Fruit fly (Drosophila melanogaster) ovary, adult (tissue): ENCODE data around the gene CG10877.
A peak's percentile ranks its signal among the peaks of the same experiment; 100 is the strongest.

Experiments used
- CG17801 ChIP-seq: fragments of 200-800 bp; optimal IDR thresholded peaks from 2 replicates; lab custom pipeline; 2019; ENCODE audit warnings: missing biosample characterization, mild to moderate bottlenecking, missing genetic modification characterization, moderate library complexity; ENCODE audit not compliant: partially characterized antibody

CG10877 gene

DNA sequence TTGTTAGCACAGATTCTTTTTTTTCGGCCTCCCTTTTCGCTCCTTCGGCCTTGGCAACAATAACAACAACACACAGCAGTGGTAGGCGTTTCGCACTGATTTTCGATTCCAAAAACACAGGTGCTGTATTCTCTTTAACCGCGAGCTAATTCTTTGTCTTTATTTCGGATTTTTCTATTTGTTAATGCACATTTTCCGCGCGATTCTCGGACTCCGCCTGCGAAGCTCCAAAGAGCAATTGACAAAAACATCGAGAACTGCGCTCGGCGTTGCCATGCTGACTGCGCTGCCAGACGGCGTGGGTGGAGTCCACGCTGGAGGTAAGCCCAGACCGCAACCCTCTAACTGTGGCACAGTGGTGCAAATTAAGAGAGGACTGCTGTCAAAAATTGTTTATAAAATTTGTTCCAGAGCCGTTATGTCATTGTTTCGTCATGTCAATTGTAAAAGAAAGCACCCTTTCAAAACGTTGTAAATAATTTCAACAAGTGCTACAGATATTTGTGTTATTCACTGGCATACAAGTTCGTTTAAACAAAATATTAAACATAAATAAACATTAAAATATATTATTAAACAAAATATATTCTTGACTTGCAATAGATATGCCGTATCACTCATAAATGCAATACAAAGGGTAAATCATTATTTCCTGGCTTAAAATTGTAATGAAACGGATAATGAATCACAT is 6.3 kb downstream of the CG10877 start, which contains the start of the genes DPCoAC and CG5180:
DPCoAC (minus strand) TSS at position 253 of the 691 bp plus-strand sequence.
CG5180 (plus strand) TSS at position 516 of the 691 bp plus-strand sequence.
- TF ChIP-seq CG17801 (GFP tag; lab: Kevin White, UChicago): peak; percentile 33

DNA sequence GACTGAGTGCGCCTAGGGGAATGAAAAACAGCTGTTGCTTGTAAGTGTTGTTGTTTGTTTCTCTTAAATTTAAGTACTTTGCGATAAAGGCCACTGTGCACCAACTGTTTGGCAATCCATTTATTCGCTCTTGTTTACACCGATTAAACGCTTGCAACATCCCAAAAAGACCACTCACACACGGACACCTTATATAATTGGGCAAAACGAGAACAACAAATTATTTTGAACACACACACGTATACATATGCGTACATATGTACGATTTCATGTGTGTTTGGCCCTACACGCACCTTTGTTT is 6.8 kb downstream of the CG10877 start:
- TF ChIP-seq CG17801 (GFP tag; lab: Kevin White, UChicago): no peak

DNA sequence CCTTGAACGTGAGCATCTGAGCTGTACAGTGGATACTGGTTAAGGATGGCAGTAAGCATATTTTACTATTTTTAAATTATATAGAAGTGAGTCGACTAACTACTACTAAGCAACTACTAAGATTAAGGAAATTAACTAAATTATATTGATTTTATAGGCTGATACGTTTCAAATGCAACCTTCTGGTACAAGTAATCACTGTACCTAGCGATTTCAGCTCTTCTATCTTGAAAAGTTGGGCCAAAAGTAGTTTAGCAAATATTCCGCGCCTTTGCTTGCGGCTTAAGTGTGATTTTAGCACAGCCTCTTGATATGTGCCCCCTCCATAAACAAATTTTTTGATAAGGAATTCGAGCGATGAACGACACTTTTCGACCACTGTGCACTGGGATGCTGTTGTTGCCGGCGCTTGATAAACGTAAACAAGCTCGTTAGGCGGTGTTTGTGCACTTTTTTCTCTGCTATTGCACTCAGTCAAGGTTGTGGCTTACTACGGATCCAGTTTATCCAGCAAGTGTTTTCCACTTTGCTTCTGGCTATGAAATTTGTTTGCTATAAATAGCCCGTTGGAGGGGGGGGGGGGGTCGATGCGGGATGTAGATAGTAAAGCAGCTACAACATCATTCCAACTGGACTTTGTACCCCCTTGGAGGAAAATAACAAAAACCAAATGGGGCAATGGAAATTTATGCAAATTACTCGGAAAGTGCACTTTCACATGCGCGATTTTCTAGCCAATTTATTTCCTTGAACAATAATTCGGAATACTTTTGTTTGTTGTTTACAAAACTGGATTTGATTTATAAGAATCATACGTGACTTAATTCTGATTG is 7.4 kb downstream of the CG10877 start:
- no peak for TF ChIP-seq CG17801 (GFP tag; lab: Kevin White, UChicago)

DNA sequence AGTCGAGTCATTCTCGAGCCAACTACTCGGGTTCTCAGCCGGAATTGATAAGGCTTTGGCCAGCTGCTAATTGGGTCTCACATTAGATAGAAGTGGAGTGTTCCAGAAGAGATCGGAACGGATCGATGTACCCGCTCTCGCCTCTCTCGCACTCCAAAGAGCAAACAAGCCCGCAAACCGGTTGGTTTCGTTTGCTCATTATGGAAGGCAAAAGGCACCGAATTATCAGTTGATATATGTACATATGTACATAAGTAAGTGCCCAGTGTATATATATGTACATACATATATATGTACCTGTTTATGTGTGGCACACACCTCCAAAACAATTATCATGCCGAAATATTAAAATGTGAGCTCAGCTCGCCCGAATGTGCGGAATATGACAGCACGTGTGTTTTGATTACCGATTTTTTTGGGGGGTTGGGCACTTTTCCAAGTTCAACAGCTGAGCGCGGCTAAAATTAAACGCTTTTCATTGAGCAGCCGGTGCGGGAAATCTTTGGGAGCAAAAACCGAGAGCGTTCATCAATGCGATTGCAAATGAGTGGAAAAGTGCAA is 8.1 kb downstream of the CG10877 start:
- no peak for TF ChIP-seq CG17801 (GFP tag; lab: Kevin White, UChicago)

DNA sequence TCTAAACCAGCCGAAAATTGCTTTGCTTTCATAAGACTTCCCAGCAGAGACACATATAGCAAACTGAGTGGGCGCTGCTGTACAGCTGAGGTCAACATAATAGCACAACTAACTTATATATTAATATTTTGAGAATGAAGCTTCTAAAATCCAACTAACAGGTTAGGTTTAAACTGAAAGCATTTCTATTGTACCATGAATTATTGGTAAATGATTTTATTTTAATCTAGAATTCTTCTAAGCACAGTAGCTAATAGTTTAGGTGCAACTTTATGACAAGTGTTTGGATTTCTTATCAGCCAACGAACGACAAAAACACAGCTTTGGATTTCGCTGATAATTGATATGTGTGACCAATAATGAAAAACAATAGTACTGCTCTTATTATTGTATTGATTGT is 8.8 kb downstream of the CG10877 start:
- TF ChIP-seq CG17801 (GFP tag; lab: Kevin White, UChicago): no peak

DNA sequence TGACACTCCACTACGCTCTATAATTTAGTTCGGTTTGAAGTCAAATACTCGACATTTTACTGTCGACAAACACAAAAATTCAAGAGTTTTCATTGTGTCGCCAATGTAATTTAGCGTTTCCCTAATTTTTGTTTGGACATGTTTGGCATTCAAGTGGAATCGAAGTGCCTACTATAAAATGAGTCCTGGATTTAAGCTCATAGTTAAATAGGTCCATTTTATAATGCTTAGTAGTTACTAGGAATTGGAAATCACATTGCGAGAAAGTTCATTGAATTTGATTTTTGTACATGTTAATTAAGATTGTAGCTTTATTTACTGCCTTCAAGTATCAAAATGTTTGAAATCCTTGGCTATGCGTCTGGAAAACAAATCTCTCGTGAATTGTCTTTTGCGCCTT is 9.6 kb downstream of the CG10877 start, which contains the start of gene att-ORFB:
att-ORFB (minus strand) TSS at position 101 of the 400 bp plus-strand sequence.
- no peak for TF ChIP-seq CG17801 (GFP tag; lab: Kevin White, UChicago)

DNA sequence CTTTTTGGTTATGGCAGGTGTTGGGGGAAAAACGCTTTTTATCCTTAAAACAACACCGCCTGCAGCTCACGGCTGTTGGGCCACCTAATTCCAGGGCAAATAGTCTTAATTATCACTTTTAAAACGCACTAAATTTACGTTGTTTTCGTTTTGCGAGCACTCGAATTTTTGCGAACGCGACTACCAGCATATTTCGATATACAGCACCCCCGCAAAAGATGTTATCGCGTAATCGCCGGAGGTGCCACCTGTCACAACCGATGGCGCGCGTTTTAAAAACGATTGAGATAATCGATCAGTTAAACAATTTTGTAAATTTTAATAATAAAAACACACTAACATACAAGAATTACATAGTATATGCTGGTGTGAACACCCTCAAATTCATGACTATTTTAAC is 11.8 kb downstream of the CG10877 start, which contains the start of gene Stat92E:
Stat92E (minus strand) TSS at position 219 of the 400 bp plus-strand sequence.
- no peak for TF ChIP-seq CG17801 (GFP tag; lab: Kevin White, UChicago)

DNA sequence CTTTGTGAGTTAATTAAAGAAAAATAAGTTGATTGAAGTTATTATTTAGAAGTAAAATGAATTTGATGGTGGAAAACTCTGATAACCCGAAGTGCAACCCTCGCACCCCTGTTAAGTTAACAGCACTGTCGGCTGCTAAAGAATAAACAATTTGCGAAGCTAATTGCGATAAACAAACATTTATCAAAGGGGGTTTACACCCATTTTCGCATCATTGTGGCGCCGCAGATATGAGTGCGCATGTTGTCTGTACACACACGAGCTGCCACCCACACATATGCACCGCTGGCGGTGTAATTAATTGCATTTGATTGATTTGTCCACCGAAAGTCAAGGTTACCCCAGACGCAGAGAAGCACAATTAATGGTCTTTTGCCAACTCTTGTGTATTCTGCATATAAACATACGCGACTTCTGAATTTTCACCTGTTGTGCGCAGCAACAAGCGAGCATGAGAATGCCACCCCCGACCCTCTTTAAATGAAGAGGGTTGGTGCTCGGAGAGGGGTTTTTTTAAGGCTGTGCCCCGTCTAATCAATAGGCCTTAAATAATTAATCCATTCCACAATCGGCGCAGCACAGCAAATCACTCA is 12.3 kb downstream of the CG10877 start:
- no peak for TF ChIP-seq CG17801 (GFP tag; lab: Kevin White, UChicago)

DNA sequence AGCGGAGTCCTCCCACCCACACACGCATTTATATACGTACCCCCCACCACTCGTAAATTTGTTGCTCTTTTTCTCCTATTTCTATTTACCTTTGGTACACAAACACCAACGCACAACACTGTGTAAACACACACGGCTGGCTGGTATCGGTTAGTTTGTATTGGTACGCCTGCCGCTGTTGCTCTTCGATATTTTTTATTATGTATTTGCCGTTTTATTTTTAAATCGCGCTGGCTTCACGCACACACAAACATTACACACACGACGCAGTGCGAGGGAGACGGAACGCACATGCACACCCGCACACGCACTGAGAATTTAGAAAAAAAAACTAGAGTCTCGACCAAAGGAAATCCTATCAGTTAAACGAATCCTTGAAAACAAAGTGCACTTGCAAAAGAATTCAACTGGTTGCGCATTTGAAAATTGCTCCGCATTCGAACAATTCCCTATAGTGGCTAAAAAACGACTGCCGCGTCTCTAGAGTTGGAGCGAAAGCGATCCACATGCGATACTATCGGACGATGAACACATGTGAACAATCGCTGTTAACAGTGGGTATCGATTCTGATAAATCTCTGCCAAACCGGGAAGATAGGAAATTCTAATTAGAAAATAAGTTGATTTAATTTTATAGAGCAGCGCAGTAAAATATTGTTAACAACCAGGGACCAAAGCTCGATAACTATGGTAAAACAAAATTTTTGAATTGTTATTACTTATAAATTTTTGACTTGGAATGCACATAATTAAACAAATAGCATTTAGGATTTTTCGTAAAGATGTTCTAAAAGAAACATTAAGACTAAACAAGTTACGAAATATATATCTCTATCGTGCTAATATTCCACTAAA is 13.0 kb downstream of the CG10877 start:
- peak; percentile 50 for TF ChIP-seq CG17801 (GFP tag; lab: Kevin White, UChicago)

DNA sequence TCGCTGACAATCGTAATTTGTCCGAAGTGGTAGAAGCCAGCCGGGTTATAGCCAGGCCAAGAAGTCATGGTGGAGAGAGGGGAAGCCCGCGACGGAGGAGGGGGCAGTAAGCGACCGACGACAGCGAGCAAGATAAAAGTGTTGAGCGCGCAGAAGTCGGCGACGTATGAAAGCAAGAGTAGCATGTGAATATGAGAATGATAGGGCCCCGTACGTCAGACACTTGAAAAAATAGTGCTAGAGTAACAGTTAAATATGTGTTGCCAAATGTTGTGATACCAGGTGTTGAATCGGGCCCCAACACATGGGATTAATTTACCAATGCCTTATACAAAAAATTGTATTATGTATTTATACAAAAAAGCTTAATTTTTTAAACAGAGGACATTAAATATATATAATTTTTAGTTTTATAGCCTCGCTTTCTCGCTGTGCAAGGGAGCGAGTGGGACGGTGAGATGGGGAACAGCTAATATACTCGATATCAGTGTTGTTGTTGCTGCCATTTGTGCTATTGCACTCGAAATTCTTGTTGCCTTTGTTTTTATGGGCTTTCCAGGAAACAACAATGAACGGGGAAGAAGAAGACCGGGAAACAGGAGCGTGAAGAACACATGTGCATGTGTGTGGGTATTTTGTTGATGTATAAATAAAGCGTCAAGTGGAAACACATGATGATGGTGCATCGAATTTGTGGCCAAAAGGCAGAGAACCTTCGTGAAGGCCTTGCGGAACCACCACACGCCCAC is 13.8 kb downstream of the CG10877 start:
- TF ChIP-seq CG17801 (GFP tag; lab: Kevin White, UChicago): peak; percentile 91

DNA sequence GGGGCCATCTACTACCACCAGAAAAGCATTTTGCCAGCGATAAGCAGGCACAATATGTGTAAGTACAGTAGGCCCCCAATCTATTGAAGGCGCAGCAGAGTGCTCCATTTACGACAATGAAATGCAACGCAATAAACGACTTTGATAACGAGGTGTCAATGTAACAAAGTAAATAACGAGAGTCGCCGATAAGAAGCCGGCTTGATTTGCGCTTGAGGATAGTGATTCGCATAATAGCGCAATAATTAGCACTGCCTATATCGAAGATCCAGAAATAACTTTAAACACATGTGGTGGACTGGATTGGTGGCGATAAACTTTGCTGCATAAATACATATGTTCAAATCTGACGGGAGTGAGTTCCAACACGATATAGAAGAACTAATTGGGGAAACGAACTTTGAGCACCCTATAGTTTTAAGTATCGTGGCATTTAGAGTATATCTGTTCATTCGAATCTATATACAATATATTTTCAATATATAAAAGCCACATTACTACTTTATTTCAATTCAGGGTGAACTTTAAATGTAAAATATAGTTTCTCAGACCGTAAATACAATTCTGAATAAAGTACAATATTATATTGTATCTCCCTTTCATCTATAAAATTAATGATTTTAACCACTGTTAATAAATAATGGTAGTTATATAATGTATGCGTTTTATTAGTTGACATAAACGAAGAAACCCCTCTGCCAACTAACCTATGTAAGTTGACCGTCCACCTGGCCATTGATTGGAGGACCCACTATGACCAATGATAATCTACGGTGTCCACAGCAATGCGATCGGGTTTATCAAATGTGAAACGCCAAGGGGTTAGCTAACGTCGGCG is 14.6 kb downstream of the CG10877 start:
- no peak for TF ChIP-seq CG17801 (GFP tag; lab: Kevin White, UChicago)

DNA sequence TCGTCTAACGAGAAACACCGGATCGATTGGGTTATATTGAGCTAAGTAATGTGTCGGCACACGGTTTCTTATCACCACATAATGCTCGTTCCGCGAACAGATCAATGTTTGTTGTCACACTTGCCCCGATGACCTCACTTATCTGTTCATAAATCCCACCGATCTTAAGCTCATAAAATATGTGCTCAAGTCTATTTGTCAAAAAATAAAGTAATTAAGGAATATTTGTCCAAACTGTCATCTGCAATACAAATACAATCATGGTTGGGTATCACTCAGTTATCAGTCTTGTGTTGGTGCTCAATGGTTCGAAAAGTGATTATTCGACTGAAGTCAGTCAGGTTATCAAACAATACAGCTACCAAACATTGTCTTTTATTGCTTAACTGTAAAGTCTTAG is 15.6 kb downstream of the CG10877 start:
- no peak for TF ChIP-seq CG17801 (GFP tag; lab: Kevin White, UChicago)

DNA sequence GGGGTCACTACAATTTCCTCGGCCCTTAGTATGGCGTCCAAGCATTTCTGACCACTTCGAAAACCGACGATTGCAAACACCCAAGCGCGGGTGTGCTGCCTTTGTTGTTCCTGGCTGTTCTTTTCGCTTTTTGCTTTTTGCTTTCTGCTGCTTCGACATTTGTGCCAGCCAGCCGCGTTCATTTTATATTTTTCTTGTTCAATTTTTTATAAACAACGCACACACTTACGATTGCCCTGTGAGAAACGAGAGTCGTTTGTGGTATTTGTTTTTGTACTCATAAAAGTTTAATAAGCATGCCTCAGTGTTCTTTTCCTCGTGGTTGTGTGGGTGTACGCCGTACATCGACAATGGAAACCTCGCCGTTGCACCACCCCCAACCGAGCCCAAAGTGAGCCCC is 16.1 kb downstream of the CG10877 start:
- TF ChIP-seq CG17801 (GFP tag; lab: Kevin White, UChicago): no peak
